Worm (Caenorhabditis elegans) whole organism, L4 larva: ENCODE results near the gene ugt-60.

ENCODE experiments used
- F44E2.7 ChIP-seq: fragments of 200-800 bp; sonication (Bioruptor generic); IDR thresholded peaks from 2 replicates; pipeline ENCODE4 v2.1.2; 2022; ENCODE audit warnings: missing genetic modification characterization, missing compliant biosample characterization
- F49E8.2 ChIP-seq: sonication (generic microtip); optimal IDR thresholded peaks from 2 replicates; lab custom pipeline; 2016; ENCODE audit warnings: missing compliant biosample characterization, mild to moderate bottlenecking, missing genetic modification characterization, borderline replicate concordance
- Y5F2A.4 ChIP-seq: fragments of 200-800 bp; sonication (Bioruptor generic); optimal IDR thresholded peaks from 2 replicates; lab custom pipeline; 2018; ENCODE audit warnings: mild to moderate bottlenecking, missing genetic modification characterization, missing compliant biosample characterization
- Y75B8A.6 ChIP-seq: fragments of 200-800 bp; sonication (Bioruptor generic); IDR thresholded peaks from 2 replicates; pipeline ENCODE4 v1.3.6; 2022; ENCODE audit warnings: missing genetic modification reagents, missing genetic modification characterization, missing compliant biosample characterization
- ZK546.5 ChIP-seq, 2 experiments: sonication (generic microtip); optimal IDR thresholded peaks; 2 replicates each; lab custom pipeline; 2017; ENCODE audit warnings: missing biosample characterization in 2 of 2, missing genetic modification characterization in 2 of 2
- aha-1 ChIP-seq: fragments of 150-350 bp; peaks from one replicate; lab custom pipeline; 2014; ENCODE audit warnings: missing biosample characterization, missing genetic modification characterization
- daf-16 ChIP-seq, 3 experiments: sonication (generic microtip); optimal IDR thresholded peaks; 2 replicates each; lab custom pipeline; 2016 to 2017; ENCODE audit warnings: missing genetic modification characterization in 3 of 3, missing genetic modification reagents in 3 of 3, mild to moderate bottlenecking in 2 of 3, missing compliant biosample characterization in 2 of 3, missing biosample characterization in 1 of 3, moderate library complexity in 1 of 3
- dmd-6 ChIP-seq: fragments of 200-800 bp; sonication (Bioruptor generic); IDR thresholded peaks from 2 replicates; pipeline ENCODE4 v1.3.6; 2022; ENCODE audit warnings: missing genetic modification reagents, missing genetic modification characterization, missing compliant biosample characterization
- dve-1 ChIP-seq: sonication (generic microtip); optimal IDR thresholded peaks from 2 replicates; lab custom pipeline; 2017; ENCODE audit warnings: antibody characterized with exemption, mild to moderate bottlenecking, missing genetic modification characterization, missing compliant biosample characterization; ENCODE audit not compliant: insufficient read depth
- egl-27 ChIP-seq: sonication (generic microtip); optimal IDR thresholded peaks from 3 replicates; lab custom pipeline; 2017; ENCODE audit warnings: missing biosample characterization, missing genetic modification reagents, missing genetic modification characterization
- hif-1 ChIP-seq, 2 experiments: sonication (generic microtip); optimal IDR thresholded peaks; 2 replicates each; lab custom pipeline; 2016 to 2017; ENCODE audit warnings: missing compliant biosample characterization in 2 of 2, missing genetic modification characterization in 2 of 2, missing genetic modification reagents in 2 of 2, missing genotype in 2 of 2, mild to moderate bottlenecking in 1 of 2
- hlh-11 ChIP-seq: fragments of 200-800 bp; sonication (Bioruptor generic); optimal IDR thresholded peaks from 2 replicates; lab custom pipeline; 2018; ENCODE audit warnings: mild to moderate bottlenecking, missing genetic modification characterization, missing compliant biosample characterization
- hlh-30 ChIP-seq: sonication (generic microtip); optimal IDR thresholded peaks from 2 replicates; lab custom pipeline; 2017; ENCODE audit warnings: antibody characterized with exemption, mild to moderate bottlenecking, missing genetic modification characterization, missing compliant biosample characterization; ENCODE audit not compliant: insufficient read depth
- lin-1 ChIP-seq: fragments of 200-800 bp; sonication (Bioruptor generic); IDR thresholded peaks from 2 replicates; pipeline ENCODE4 v1.3.6; 2022; ENCODE audit warnings: missing genetic modification reagents, missing genetic modification characterization, missing compliant biosample characterization
- lin-38 ChIP-seq: fragments of 200-800 bp; sonication (Bioruptor generic); IDR thresholded peaks from 2 replicates; pipeline ENCODE4 v1.3.6; 2022; ENCODE audit warnings: missing genetic modification reagents, missing genetic modification characterization, missing compliant biosample characterization
- lsy-2 ChIP-seq, 2 experiments: fragments of 150-350 bp in 1 of 2; sonication (generic microtip) in 1 of 2; optimal IDR thresholded peaks; 2 replicates each; lab custom pipeline; 2014 to 2017; ENCODE audit warnings: missing biosample characterization in 2 of 2, missing genetic modification characterization in 2 of 2
- madf-9 ChIP-seq: fragments of 200-800 bp; sonication (Bioruptor generic); conservative IDR thresholded peaks from 2 replicates; pipeline ENCODE4 v1.3.6; 2022; ENCODE audit warnings: missing genetic modification reagents, missing genetic modification characterization, missing compliant biosample characterization
- mdt-29 ChIP-seq: fragments of 200-800 bp; sonication (Bioruptor generic); IDR thresholded peaks from 2 replicates; pipeline ENCODE4 v1.3.6; 2022; ENCODE audit warnings: missing genetic modification reagents, missing genetic modification characterization, missing compliant biosample characterization
- mep-1 ChIP-seq: fragments of 150-350 bp; sonication (generic microtip); optimal IDR thresholded peaks from 3 replicates; lab custom pipeline; 2014; ENCODE audit warnings: missing biosample characterization, missing genetic modification characterization
- mes-2 ChIP-seq: sonication (generic microtip); optimal IDR thresholded peaks from 2 replicates; lab custom pipeline; 2016; ENCODE audit warnings: missing genotype, mild to moderate bottlenecking, missing genetic modification characterization, missing compliant biosample characterization; ENCODE audit not compliant: poor library complexity, severe bottlenecking
- nhr-28 ChIP-seq: fragments of 150-350 bp; optimal IDR thresholded peaks from 2 replicates; lab custom pipeline; 2014; ENCODE audit warnings: missing biosample characterization, missing genetic modification characterization
- nhr-42 ChIP-seq: fragments of 200-800 bp; sonication (Bioruptor generic); IDR thresholded peaks from 2 replicates; pipeline ENCODE4 v1.3.6; 2022; ENCODE audit warnings: missing genetic modification characterization, missing compliant biosample characterization
- nhr-77 ChIP-seq: fragments of 150-350 bp; optimal IDR thresholded peaks from 2 replicates; lab custom pipeline; 2014; ENCODE audit warnings: missing biosample characterization, missing genetic modification characterization
- pha-4 ChIP-seq, 2 experiments: fragments of 150-350 bp in 1 of 2; fragments of 200-800 bp in 1 of 2; sonication (Bioruptor generic) in 1 of 2; IDR thresholded peaks in 1 of 2; optimal IDR thresholded peaks in 1 of 2; 2 replicates each; pipeline versions ENCODE4 v1.3.6 to Lab custom; 2014 to 2022; ENCODE audit warnings: missing genetic modification characterization in 2 of 2, missing genetic modification reagents in 2 of 2, missing biosample characterization in 1 of 2, missing compliant biosample characterization in 1 of 2
- php-3 ChIP-seq: fragments of 200-800 bp; sonication (Bioruptor generic); IDR thresholded peaks from 2 replicates; pipeline ENCODE4 v1.3.6; 2022; ENCODE audit warnings: missing genetic modification reagents, missing genetic modification characterization, missing compliant biosample characterization
- pqm-1 ChIP-seq: sonication (generic microtip); optimal IDR thresholded peaks from 2 replicates; lab custom pipeline; 2017; ENCODE audit warnings: missing biosample characterization, missing genetic modification characterization
- snpc-4 ChIP-seq: fragments of 150-350 bp; optimal IDR thresholded peaks from 2 replicates; lab custom pipeline; 2014; ENCODE audit warnings: missing biosample characterization, missing genetic modification characterization
- unc-62 ChIP-seq, 3 experiments: fragments of 150-350 bp in 1 of 3; sonication (generic microtip); optimal IDR thresholded peaks in 2 of 3; peaks in 1 of 3; 1 replicate in 1 of 3; 2 replicates in 2 of 3; lab custom pipeline; 2014 to 2017; ENCODE audit warnings: missing biosample characterization in 3 of 3, missing genetic modification characterization in 3 of 3, missing genetic modification reagents in 3 of 3, missing genotype in 1 of 3
- vab-7 ChIP-seq: fragments of 200-800 bp; sonication (Bioruptor generic); IDR thresholded peaks from 2 replicates; pipeline ENCODE4 v1.3.6; 2022; ENCODE audit warnings: missing genetic modification reagents, missing genetic modification characterization, missing compliant biosample characterization
- zip-2 ChIP-seq: fragments of 150-350 bp; optimal IDR thresholded peaks from 2 replicates; lab custom pipeline; 2014; ENCODE audit warnings: missing biosample characterization, missing genetic modification characterization
- ztf-11 ChIP-seq: fragments of 150-350 bp; optimal IDR thresholded peaks from 2 replicates; lab custom pipeline; 2014; ENCODE audit warnings: missing biosample characterization, missing genetic modification characterization

ugt-60 gene

ce11 chrIII:9713862-9714261, 35.0 kb upstream of the ugt-60 start, which contains the start of gene ncx-6:
Gene ncx-6 (minus strand): TSS chrIII:9713949.
- TF ChIP-seq hlh-30 (tag; lab: Kevin White, UChicago) (peak; percentile 40), php-3 (peak; percentile 73), hlh-11 (tag; lab: Kevin White, UChicago) (peak; percentile 2), dve-1 (tag; lab: Kevin White, UChicago) (peak; percentile 63), nhr-42 (GFP tag; lab: Robert Waterston, UW) (no peak), pqm-1 (tag; lab: Kevin White, UChicago) (no peak), dmd-6 (GFP tag; lab: Robert Waterston, UW) (peak; percentile 61), daf-16 (GFP tag; optimal IDR thresholded peaks at IDR 0.05; lab: Kevin White, UChicago) (no peak), daf-16 (tag; optimal IDR thresholded peaks at IDR 0.05; lab: Kevin White, UChicago) (peak; percentile 83), nhr-77 (tag; lab: Kevin White, UChicago) (peak; percentile 60)
- TF ChIP-seq, all 104 proteins: peak for 7

- TF ChIP-seq ZK546.5 (tag; optimal IDR thresholded peaks at IDR 0.05; lab: Kevin White, UChicago) (no peak), F44E2.7 (GFP tag; lab: Robert Waterston, UW) (no peak), nhr-28 (tag; lab: Kevin White, UChicago) (peak; percentile 51), egl-27 (tag; lab: Kevin White, UChicago) (no peak), lin-1 (GFP tag; lab: Robert Waterston, UW) (no peak), aha-1 (peak; percentile 84), mep-1 (no peak), dve-1 (tag; lab: Kevin White, UChicago) (no peak), mdt-29 (GFP tag; lab: Robert Waterston, UW) (no peak), hlh-11 (tag; lab: Kevin White, UChicago) (no peak), ztf-11 (no peak), nhr-77 (tag; lab: Kevin White, UChicago) (no peak), lin-38 (GFP tag; lab: Robert Waterston, UW) (no peak), Y75B8A.6 (GFP tag; lab: Robert Waterston, UW) (no peak)
Measured at ce11 chrIII:9713182-9713581, 34.3 kb upstream of the ugt-60 start.

DNA sequence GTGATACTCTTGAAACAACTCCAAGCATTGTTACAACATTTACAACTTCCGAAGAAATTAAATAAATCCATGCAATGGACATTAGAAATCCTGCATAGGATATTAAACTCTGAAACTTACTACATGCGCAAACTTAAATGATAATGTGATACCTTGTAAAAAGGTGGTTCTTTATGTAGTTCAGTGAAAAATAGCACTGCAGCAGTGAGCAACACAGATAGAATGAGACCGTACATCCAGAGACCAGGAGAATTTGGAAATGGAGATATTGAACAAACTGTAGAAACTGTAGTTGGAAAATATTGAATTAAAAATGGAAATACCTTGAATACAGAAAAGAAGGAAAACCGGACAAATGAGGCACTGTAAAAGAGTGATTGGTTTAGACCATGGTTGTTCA, 32.3 kb upstream of the ugt-60 start:
- TF ChIP-seq aha-1 = peak; percentile 93
- TF ChIP-seq vab-7 = no peak
- no peak for TF ChIP-seq Y5F2A.4
- TF ChIP-seq madf-9 (GFP tag; lab: Robert Waterston, UW) = no peak
- TF ChIP-seq lsy-2 (tag; optimal IDR thresholded peaks at IDR 0.05; lab: Kevin White, UChicago) = no peak
- TF ChIP-seq zip-2 = no peak
- TF ChIP-seq pha-4 (GFP tag; IDR thresholded peaks at IDR 0.05; lab: Robert Waterston, UW) = no peak
- no peak for TF ChIP-seq pha-4 (tag; optimal IDR thresholded peaks at IDR 0.05; lab: Kevin White, UChicago)
- TF ChIP-seq, all 104 proteins: peak for 1

- TF ChIP-seq unc-62 (GFP tag; optimal IDR thresholded peaks at IDR 0.05 in 1 of 2; lab: Kevin White, UChicago) = peak in 1 of 2 experiments; percentile 75
- TF ChIP-seq unc-62 (tag; optimal IDR thresholded peaks at IDR 0.05; lab: Kevin White, UChicago) = no peak
- peak; percentile 75 for TF ChIP-seq aha-1
- TF ChIP-seq snpc-4 = no peak
- no peak for TF ChIP-seq hif-1 (tag; optimal IDR thresholded peaks at IDR 0.05; lab: Kevin White, UChicago)
Measured at ce11 chrIII:9705157-9705905, 26.5 kb upstream of the ugt-60 start.

DNA sequence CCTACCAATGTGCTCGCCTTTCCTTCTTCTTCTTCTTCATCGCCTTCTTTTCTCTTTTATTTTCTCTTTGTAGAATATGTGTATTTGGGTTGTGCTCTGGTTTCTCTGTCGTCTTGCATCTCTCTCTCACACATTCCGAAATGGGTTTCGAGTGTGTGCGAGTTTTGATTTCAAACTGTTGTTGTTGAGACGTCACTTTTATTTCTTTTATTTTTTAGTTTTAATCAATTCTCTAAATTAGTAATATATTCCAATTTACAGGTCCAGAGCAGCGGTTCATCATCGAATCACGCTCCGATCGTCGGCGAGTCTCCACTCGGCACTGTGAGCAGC, 25.7 kb upstream of the ugt-60 start:
- TF ChIP-seq mes-2 (tag; lab: Kevin White, UChicago) (peak; percentile 34), hlh-30 (tag; lab: Kevin White, UChicago) (peak; percentile 14), unc-62 (GFP tag; optimal IDR thresholded peaks at IDR 0.05 in 1 of 2; lab: Kevin White, UChicago) (peak in 1 of 2 experiments; percentile 62), unc-62 (tag; optimal IDR thresholded peaks at IDR 0.05; lab: Kevin White, UChicago) (no peak), F49E8.2 (tag; lab: Kevin White, UChicago) (no peak)
